Fruit fly (Drosophila melanogaster): ENCODE results near the gene CG43322.

DNA sequence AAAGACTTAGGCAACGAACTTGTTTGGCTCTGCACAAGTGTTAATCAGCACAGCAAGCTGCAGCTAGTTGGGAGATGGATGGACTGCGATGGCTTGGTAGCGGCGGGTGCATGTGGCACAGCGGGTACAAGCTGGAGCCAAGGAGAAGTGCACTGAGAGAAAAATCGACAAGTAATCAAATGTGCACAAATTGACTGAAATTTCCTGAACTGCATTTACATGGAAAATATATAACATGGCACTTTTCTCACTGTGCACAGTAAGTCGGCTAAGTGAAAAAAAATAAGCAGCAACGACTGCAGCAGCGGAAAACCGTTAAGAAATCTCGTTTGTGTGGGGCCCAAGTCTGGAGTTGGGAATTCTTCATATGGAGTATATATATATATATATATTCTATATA is 22.1 kb upstream of the CG43322 start:
- TF ChIP-seq CG11294 (GFP tag; IDR thresholded peaks at IDR 0.05): peak; percentile 37; the same call in 1 of the 2 replicates
- peak; percentile 88 for TF ChIP-seq CG6163 (GFP tag; IDR thresholded peaks at IDR 0.05)
- peak; percentile 83 for TF ChIP-seq eg (GFP tag; IDR thresholded peaks at IDR 0.05)
- TF ChIP-seq Hr38 (GFP tag; optimal IDR thresholded peaks at IDR 0.05): no peak
- peak; percentile 61 to 75 for TF ChIP-seq ss (GFP tag; optimal IDR thresholded peaks at IDR 0.05)
- TF ChIP-seq Ets21C (GFP tag; optimal IDR thresholded peaks at IDR 0.05): no peak

Measured in whole organism, prepupa.